Fruit fly (Drosophila melanogaster) whole organism, embryonic: ENCODE data around the gene CG7906.
A peak's percentile ranks its signal among the peaks of the same experiment; 100 is the strongest.

ENCODE experiments used
- Bdp1 ChIP-seq: fragments of 200-800 bp; sonication (Bioruptor generic); optimal IDR thresholded peaks from 3 replicates; lab custom pipeline; 2016; ENCODE audit warnings: missing biosample characterization, missing genetic modification characterization
- CG11247 ChIP-seq: fragments of 200-800 bp; sonication (Bioruptor generic); IDR thresholded peaks from 2 replicates; pipeline ENCODE4 v1.3.6; 2022; ENCODE audit warnings: missing biosample characterization, missing genetic modification characterization
- CG13123 ChIP-seq: fragments of 200-800 bp; sonication (Bioruptor generic); optimal IDR thresholded peaks from 2 replicates; lab custom pipeline; 2016; ENCODE audit warnings: missing biosample characterization, missing genetic modification characterization
- CG14014 ChIP-seq: fragments of 200-800 bp; sonication (Bioruptor generic); IDR thresholded peaks from 2 replicates; pipeline ENCODE4 v1.3.6; 2022; ENCODE audit warnings: missing biosample characterization, missing genetic modification characterization
- CG15601 ChIP-seq: fragments of 200-800 bp; sonication (Bioruptor generic); optimal IDR thresholded peaks from 3 replicates; lab custom pipeline; 2019; ENCODE audit warnings: missing biosample characterization, mild to moderate bottlenecking, missing genetic modification characterization, moderate library complexity
- CG16863 ChIP-seq: fragments of 200-800 bp; sonication (Bioruptor generic); optimal IDR thresholded peaks from 3 replicates; lab custom pipeline; 2016; ENCODE audit warnings: missing biosample characterization, missing genetic modification characterization
- CG17912 ChIP-seq: fragments of 200-800 bp; sonication (Bioruptor generic); optimal IDR thresholded peaks from 2 replicates; lab custom pipeline; 2018; ENCODE audit warnings: missing biosample characterization, mild to moderate bottlenecking, missing genetic modification characterization
- CG18619 ChIP-seq: fragments of 200-800 bp; sonication (Bioruptor generic); optimal IDR thresholded peaks from 3 replicates; lab custom pipeline; 2017; ENCODE audit warnings: missing biosample characterization, mild to moderate bottlenecking, missing genetic modification characterization
- CG33557 ChIP-seq: fragments of 200-800 bp; sonication (Bioruptor generic); optimal IDR thresholded peaks from 2 replicates; lab custom pipeline; 2019; ENCODE audit warnings: missing biosample characterization, mild to moderate bottlenecking, missing genetic modification characterization, moderate library complexity
- CG4404 ChIP-seq: fragments of 200-800 bp; sonication (Bioruptor generic); IDR thresholded peaks from 2 replicates; pipeline ENCODE4 v1.3.6; 2022; ENCODE audit warnings: missing biosample characterization, missing genetic modification characterization
- CG4854 ChIP-seq: fragments of 200-800 bp; sonication (Bioruptor generic); optimal IDR thresholded peaks from 2 replicates; lab custom pipeline; 2016; ENCODE audit warnings: missing biosample characterization, missing genetic modification characterization, inconsistent platforms
- CG7271 ChIP-seq: fragments of 200-800 bp; sonication (Bioruptor generic); optimal IDR thresholded peaks from 2 replicates; lab custom pipeline; 2018; ENCODE audit warnings: missing biosample characterization, mild to moderate bottlenecking, missing genetic modification characterization, moderate library complexity
- CG7357 ChIP-seq: fragments of 200-800 bp; sonication (Bioruptor generic); IDR thresholded peaks from 3 replicates; pipeline ENCODE4 v1.3.6; 2022; ENCODE audit warnings: missing biosample characterization, missing genetic modification characterization
- CG8944 ChIP-seq: fragments of 200-800 bp; sonication (Bioruptor generic); optimal IDR thresholded peaks from 3 replicates; lab custom pipeline; 2016; ENCODE audit warnings: missing biosample characterization, missing genetic modification characterization
- D ChIP-seq, 2 experiments: fragments of 200-800 bp in 1 of 2; fragments of >200 bp in 1 of 2; sonication (Bioruptor generic) in 1 of 2; optimal IDR thresholded peaks; 2 replicates in 1 of 2; 3 replicates in 1 of 2; lab custom pipeline; 2017; ENCODE audit warnings: mild to moderate bottlenecking in 1 of 2, missing biosample characterization in 1 of 2, missing genetic modification characterization in 1 of 2, missing genetic modification reagents in 1 of 2
- D19B ChIP-seq: fragments of 200-800 bp; sonication (Bioruptor generic); optimal IDR thresholded peaks from 2 replicates; lab custom pipeline; 2017; ENCODE audit warnings: missing biosample characterization, mild to moderate bottlenecking, missing genetic modification characterization
- Dek ChIP-seq: fragments of 200-800 bp; sonication (Bioruptor generic); optimal IDR thresholded peaks from 3 replicates; lab custom pipeline; 2019; ENCODE audit warnings: missing biosample characterization, mild to moderate bottlenecking, missing genetic modification characterization, moderate library complexity
- Dref ChIP-seq: fragments of 200-800 bp; sonication (Bioruptor generic); IDR thresholded peaks from 2 replicates; pipeline ENCODE4 v1.3.6; 2022; ENCODE audit warnings: missing biosample characterization, missing genetic modification characterization
- ERR ChIP-seq: fragments of 200-800 bp; sonication (Bioruptor generic); optimal IDR thresholded peaks from 2 replicates; lab custom pipeline; 2016; ENCODE audit warnings: missing biosample characterization, missing genetic modification characterization
- Ets97D ChIP-seq: fragments of 200-800 bp; sonication (Bioruptor generic); optimal IDR thresholded peaks from 3 replicates; lab custom pipeline; 2016; ENCODE audit warnings: missing biosample characterization, missing genetic modification characterization
- H2.0 ChIP-seq: fragments of 200-800 bp; sonication (Bioruptor generic); IDR thresholded peaks from 2 replicates; pipeline ENCODE4 v1.3.6; 2022; ENCODE audit warnings: missing biosample characterization, missing genetic modification characterization
- Hr39 ChIP-seq: fragments of >200 bp; optimal IDR thresholded peaks from 2 replicates; lab custom pipeline; 2017
- Hr78 ChIP-seq, 2 experiments: fragments of 200-800 bp in 1 of 2; fragments of >200 bp in 1 of 2; sonication (Bioruptor generic) in 1 of 2; optimal IDR thresholded peaks; 2 replicates each; lab custom pipeline; 2017 to 2019; ENCODE audit warnings: missing biosample characterization in 2 of 2, missing genetic modification characterization in 2 of 2, mild to moderate bottlenecking in 1 of 2, moderate library complexity in 1 of 2
- Meics ChIP-seq: fragments of 200-800 bp; sonication (Bioruptor generic); optimal IDR thresholded peaks from 2 replicates; lab custom pipeline; 2017; ENCODE audit warnings: missing biosample characterization, mild to moderate bottlenecking, missing genetic modification characterization
- Mes4 ChIP-seq: fragments of 200-800 bp; sonication (Bioruptor generic); optimal IDR thresholded peaks from 2 replicates; lab custom pipeline; 2016; ENCODE audit warnings: missing biosample characterization, missing genetic modification characterization
- Myb ChIP-seq: fragments of 200-800 bp; sonication (Bioruptor generic); optimal IDR thresholded peaks from 2 replicates; lab custom pipeline; 2016; ENCODE audit warnings: missing biosample characterization, missing genetic modification characterization
- TFAM ChIP-seq: fragments of 200-800 bp; sonication (Bioruptor generic); optimal IDR thresholded peaks from 2 replicates; lab custom pipeline; 2017; ENCODE audit warnings: missing biosample characterization, missing genetic modification characterization, inconsistent platforms
- Taf1 ChIP-seq: fragments of 200-800 bp; sonication (Bioruptor generic); IDR thresholded peaks from 2 replicates; pipeline ENCODE4 v1.3.6; 2022; ENCODE audit warnings: missing biosample characterization, missing genetic modification characterization
- al ChIP-seq: fragments of 200-800 bp; sonication (Bioruptor generic); IDR thresholded peaks from 2 replicates; pipeline ENCODE4 v1.3.6; 2022; ENCODE audit warnings: missing biosample characterization, missing genetic modification characterization
- ap ChIP-seq: fragments of 200-800 bp; sonication (Bioruptor generic); IDR thresholded peaks from 2 replicates; pipeline ENCODE4 v1.3.6; 2022; ENCODE audit warnings: missing biosample characterization, missing genetic modification characterization
- ara ChIP-seq: fragments of 200-800 bp; sonication (Bioruptor generic); IDR thresholded peaks from 2 replicates; pipeline ENCODE4 v1.3.6; 2022; ENCODE audit warnings: missing biosample characterization, missing genetic modification characterization
- danr ChIP-seq: fragments of 200-800 bp; sonication (Bioruptor generic); IDR thresholded peaks from 2 replicates; pipeline ENCODE4 v1.3.6; 2022; ENCODE audit warnings: missing biosample characterization, missing genetic modification characterization
- fru ChIP-seq: fragments of >200 bp; optimal IDR thresholded peaks from 2 replicates; lab custom pipeline; 2017
- grn ChIP-seq: fragments of 200-800 bp; sonication (Bioruptor generic); optimal IDR thresholded peaks from 3 replicates; lab custom pipeline; 2017; ENCODE audit warnings: missing biosample characterization, missing genetic modification characterization
- gro ChIP-seq: fragments of 200-800 bp; sonication (Bioruptor generic); optimal IDR thresholded peaks from 2 replicates; lab custom pipeline; 2016; ENCODE audit warnings: missing biosample characterization, missing genetic modification characterization
- nom ChIP-seq: fragments of 200-800 bp; sonication (Bioruptor generic); optimal IDR thresholded peaks from 2 replicates; lab custom pipeline; 2017; ENCODE audit warnings: missing biosample characterization, missing genetic modification characterization, mild to moderate bottlenecking, moderate library complexity, missing genetic modification reagents
- org-1 ChIP-seq: fragments of 200-800 bp; sonication (Bioruptor generic); optimal IDR thresholded peaks from 2 replicates; lab custom pipeline; 2017; ENCODE audit warnings: missing biosample characterization, missing genetic modification characterization
- sc ChIP-seq, 3 experiments: fragments of >200 bp in 2 of 3; fragments of 200-800 bp in 1 of 3; sonication (Bioruptor generic) in 1 of 3; optimal IDR thresholded peaks; 2 replicates in 2 of 3; 3 replicates in 1 of 3; lab custom pipeline; 2017; ENCODE audit warnings: mild to moderate bottlenecking in 1 of 3, missing biosample characterization in 1 of 3, missing genetic modification characterization in 1 of 3, missing genetic modification reagents in 1 of 3
- sisA ChIP-seq: fragments of 200-800 bp; sonication (Bioruptor generic); IDR thresholded peaks from 2 replicates; pipeline ENCODE4 v1.3.6; 2022; ENCODE audit warnings: missing biosample characterization, missing genetic modification characterization
- sob ChIP-seq: fragments of 200-800 bp; sonication (Bioruptor generic); IDR thresholded peaks from 2 replicates; pipeline ENCODE4 v1.3.6; 2022; ENCODE audit warnings: missing biosample characterization, missing genetic modification characterization
- sug ChIP-seq: fragments of 200-800 bp; optimal IDR thresholded peaks from 2 replicates; lab custom pipeline; 2019; ENCODE audit warnings: missing biosample characterization, mild to moderate bottlenecking, missing genetic modification characterization, moderate library complexity
- tio ChIP-seq: fragments of 200-800 bp; sonication (Bioruptor generic); optimal IDR thresholded peaks from 2 replicates; lab custom pipeline; 2017; ENCODE audit warnings: missing biosample characterization, missing genetic modification characterization, inconsistent platforms
- usp ChIP-seq: fragments of >200 bp; optimal IDR thresholded peaks from 2 replicates; lab custom pipeline; 2017; ENCODE audit warnings: missing biosample characterization, missing genetic modification characterization
- vvl ChIP-seq: fragments of 200-800 bp; sonication (Bioruptor generic); IDR thresholded peaks from 2 replicates; pipeline ENCODE4 v1.3.6; 2022; ENCODE audit warnings: missing biosample characterization, missing genetic modification characterization
- zen ChIP-seq: fragments of 200-800 bp; sonication (Bioruptor generic); optimal IDR thresholded peaks from 3 replicates; lab custom pipeline; 2018; ENCODE audit warnings: missing biosample characterization, mild to moderate bottlenecking, missing genetic modification characterization, moderate library complexity

CG7906 gene

DNA sequence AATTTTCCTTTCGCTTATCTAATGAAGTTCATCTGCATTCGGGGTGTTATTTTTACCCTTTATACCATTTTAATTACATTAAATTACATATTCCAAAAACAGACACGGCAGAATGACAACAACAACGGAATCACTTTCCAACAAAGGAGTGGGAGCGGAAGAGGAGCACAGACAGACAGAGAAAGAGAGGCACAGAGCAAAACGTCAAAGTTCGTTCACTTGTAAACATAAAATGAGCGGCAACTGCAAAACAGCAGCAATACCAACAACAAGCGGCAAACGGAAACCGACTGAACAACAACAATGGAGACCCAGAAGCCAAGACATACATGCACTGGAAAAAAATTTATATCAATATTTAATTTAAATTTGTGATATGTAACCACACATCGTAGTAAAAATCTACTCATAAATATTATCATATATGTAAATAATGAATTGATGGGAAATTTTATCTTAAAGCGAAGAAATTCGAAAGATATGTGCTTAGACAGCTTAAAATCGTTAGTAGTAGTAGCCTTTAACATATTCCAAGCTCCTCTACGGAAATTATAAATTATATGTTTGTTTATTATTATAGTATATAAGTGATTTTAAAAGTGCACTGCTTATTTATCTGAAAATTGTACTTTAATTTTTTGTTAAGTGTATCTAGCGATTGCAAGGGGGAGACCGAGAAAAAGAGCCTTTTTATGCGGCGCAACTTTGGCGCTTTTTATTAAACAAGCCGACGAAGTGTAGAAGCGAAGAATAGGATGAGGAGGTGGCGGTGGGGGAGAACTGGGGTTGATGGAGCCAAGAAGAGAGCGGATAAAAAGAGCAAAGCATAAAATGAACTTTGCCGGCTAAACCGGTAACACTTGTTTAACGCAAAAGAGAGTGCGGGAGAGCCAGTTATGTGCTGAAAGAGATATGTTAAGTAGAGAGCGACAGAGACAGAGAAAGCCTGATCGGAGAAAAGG lies 36.0 kb downstream of the CG7906 start (continued):
- TF ChIP-seq zen (tag; lab: Kevin White, UChicago) (peak; percentile 48), CG14014 (GFP tag; lab: Robert Waterston, UW) (peak; percentile 58; the same call in 1 of the 2 replicates), sug (tag; lab: Kevin White, UChicago) (peak; percentile 76)

DNA sequence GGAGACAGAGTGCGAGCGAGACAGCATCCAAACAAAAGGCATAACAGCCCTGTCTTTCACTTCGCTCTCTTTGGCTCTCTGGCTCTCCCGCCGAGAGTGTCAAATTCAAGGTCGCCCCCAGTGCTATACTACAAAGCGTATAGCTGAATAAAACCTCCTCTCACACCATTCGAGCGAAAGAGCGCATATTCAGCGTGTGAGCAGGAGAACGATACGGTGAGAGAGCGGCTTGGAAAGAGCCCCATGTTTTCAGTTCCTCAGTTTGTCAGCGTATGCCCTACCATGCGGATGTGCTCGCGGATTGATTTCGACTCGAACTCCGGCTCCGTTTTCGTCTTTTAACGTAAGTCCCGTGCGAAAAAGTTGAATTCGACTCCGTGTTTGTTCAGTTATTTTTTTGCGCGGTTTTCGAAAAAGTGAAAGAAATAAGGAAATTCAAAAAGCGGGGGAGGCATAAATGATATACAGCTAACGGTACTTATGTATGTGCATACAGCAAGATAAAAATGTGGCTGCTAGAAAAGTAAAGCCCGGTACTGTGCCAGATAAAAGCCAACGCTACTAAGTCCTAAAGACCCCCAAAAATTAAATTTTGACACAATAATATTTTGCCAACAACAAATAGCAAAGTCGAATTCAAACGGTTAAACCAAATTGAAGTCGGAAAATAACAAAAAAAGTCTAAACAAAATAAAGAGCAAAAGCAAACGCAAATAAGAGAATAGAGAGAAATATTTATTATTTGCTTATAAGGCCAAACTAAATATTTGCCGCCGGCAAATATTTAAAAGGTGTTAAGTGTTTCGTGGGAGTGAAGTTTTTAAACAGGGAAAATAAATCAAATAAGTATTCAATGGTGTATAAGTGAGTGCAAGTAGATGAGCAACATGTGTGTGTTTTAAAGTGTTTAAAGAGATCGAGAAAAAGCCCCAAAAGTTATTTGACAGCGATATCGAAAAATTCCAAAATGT lies 37.9 kb downstream of the CG7906 start, which contains the start of gene fz:
TSS of gene fz (plus strand) at position 256 of the 971 bp plus-strand sequence.
- TF ChIP-seq al (no peak), TFAM (GFP tag; lab: Kevin White, UChicago) (no peak), vvl (GFP tag; lab: Robert Waterston, UW) (peak; percentile 78), H2.0 (GFP tag; lab: Robert Waterston, UW) (no peak), CG13123 (GFP tag; lab: Kevin White, UChicago) (no peak), Meics (GFP tag; lab: Kevin White, UChicago) (no peak), ap (GFP tag; lab: Robert Waterston, UW) (0 out of 2 replicates have a peak, but pooled peaks have one; percentile 8), CG33557 (peak; percentile 20), sisA (GFP tag; lab: Robert Waterston, UW) (no peak), Mes4 (GFP tag; lab: Kevin White, UChicago) (no peak), D19B (GFP tag; lab: Kevin White, UChicago) (peak; percentile 12), CG4404 (GFP tag; lab: Robert Waterston, UW) (no peak), CG7357 (no peak), danr (GFP tag; lab: Robert Waterston, UW) (no peak), grn (GFP tag; lab: Kevin White, UChicago) (no peak), sc (optimal IDR thresholded peaks at IDR 0.05; lab: Kevin White, UChicago) (no peak), sc (GFP tag; optimal IDR thresholded peaks at IDR 0.05; lab: Kevin White, UChicago) (peak; percentile 12), CG8944 (no peak), fru (no peak), CG15601 (tag; lab: Kevin White, UChicago) (peak; percentile 49), CG18619 (GFP tag; lab: Kevin White, UChicago) (no peak), Hr78 (GFP tag; optimal IDR thresholded peaks at IDR 0.05; lab: Kevin White, UChicago) (no peak), org-1 (GFP tag; lab: Kevin White, UChicago) (no peak), Bdp1 (no peak), nom (GFP tag; lab: Kevin White, UChicago) (peak; percentile 66), Myb (GFP tag; lab: Kevin White, UChicago) (no peak), tio (GFP tag; lab: Kevin White, UChicago) (no peak), Hr39 (no peak), CG11247 (GFP tag; lab: Robert Waterston, UW) (no peak), gro (GFP tag; lab: Kevin White, UChicago) (peak; percentile 43), Ets97D (no peak), D (optimal IDR thresholded peaks at IDR 0.05; lab: Kevin White, UChicago) (peak; percentile 87), D (GFP tag; optimal IDR thresholded peaks at IDR 0.05; lab: Kevin White, UChicago) (no peak), sob (GFP tag; lab: Robert Waterston, UW) (peak; percentile 44; the same call in 1 of the 2 replicates), ERR (peak; percentile 25), usp (GFP tag; lab: Kevin White, UChicago) (no peak), CG7271 (peak; percentile 86), Taf1 (GFP tag; lab: Robert Waterston, UW) (no peak), ara (GFP tag; lab: Robert Waterston, UW) (no peak), CG16863 (no peak), CG17912 (GFP tag; lab: Kevin White, UChicago) (no peak), CG4854 (GFP tag; lab: Kevin White, UChicago) (no peak), Dref (no peak), Dek (tag; lab: Kevin White, UChicago) (no peak)
